Fruit fly (Drosophila melanogaster): ENCODE data around the gene CG32982.

CG32982 gene

dm6 chr2L:9206401-9206800, 80.9 kb downstream of the CG32982 start (continued):
- TF ChIP-seq CG17802 (tag; optimal IDR thresholded peaks at IDR 0.05) (no peak), Ets97D (GFP tag; optimal IDR thresholded peaks at IDR 0.05) (no peak), Scr (GFP tag; IDR thresholded peaks at IDR 0.05; ENCODE audit: partially characterized antibody) (no peak), CG4360 (GFP tag; IDR thresholded peaks at IDR 0.05) (no peak), CG13123 (GFP tag; optimal IDR thresholded peaks at IDR 0.05) (no peak), CG7987 (GFP tag; optimal IDR thresholded peaks at IDR 0.05) (no peak), Poxn (GFP tag; IDR thresholded peaks at IDR 0.05) (no peak), sob (GFP tag; IDR thresholded peaks at IDR 0.05) (no peak), ato (GFP tag; IDR thresholded peaks at IDR 0.05; ENCODE audit: partially characterized antibody) (no peak), onecut (GFP tag; IDR thresholded peaks at IDR 0.05) (no peak), Fer1 (GFP tag; optimal IDR thresholded peaks at IDR 0.05) (no peak), Oli (tag; optimal IDR thresholded peaks at IDR 0.05) (peak; percentile 54), mirr (GFP tag; optimal IDR thresholded peaks at IDR 0.05) (no peak), CG8359 (GFP tag; optimal IDR thresholded peaks at IDR 0.05; ENCODE audit: borderline replicate concordance) (no peak), Mad (GFP tag; optimal IDR thresholded peaks at IDR 0.05) (no peak), CG17186 (GFP tag; optimal IDR thresholded peaks at IDR 0.05) (no peak), psq (GFP tag; optimal IDR thresholded peaks at IDR 0.05) (no peak), Sry-β (GFP tag; optimal IDR thresholded peaks at IDR 0.05) (no peak), BEAF-32 (GFP tag; optimal IDR thresholded peaks at IDR 0.05) (no peak), Gug (GFP tag; IDR thresholded peaks at IDR 0.05) (no peak), Eip74EF (GFP tag; optimal IDR thresholded peaks at IDR 0.05) (peak in 1 of 2 experiments; percentile 32), rib (GFP tag; IDR thresholded peaks at IDR 0.05) (no peak), Myb (GFP tag; optimal IDR thresholded peaks at IDR 0.05) (no peak), CG1602 (GFP tag; optimal IDR thresholded peaks at IDR 0.05) (no peak), CG7372 (GFP tag; IDR thresholded peaks at IDR 0.05) (no peak), sc (optimal IDR thresholded peaks at IDR 0.05) (no peak), sc (GFP tag; optimal IDR thresholded peaks at IDR 0.05) (peak; percentile 18), CG7928 (GFP tag; optimal IDR thresholded peaks at IDR 0.05) (no peak), CTCF (GFP tag; optimal IDR thresholded peaks at IDR 0.05) (no peak), CG12659 (GFP tag; optimal IDR thresholded peaks at IDR 0.05) (peak; percentile 18), Antp (GFP tag; optimal IDR thresholded peaks at IDR 0.05) (no peak), zf30C (GFP tag; optimal IDR thresholded peaks at IDR 0.05) (no peak), amos (GFP tag; IDR thresholded peaks at IDR 0.05; ENCODE audit: partially characterized antibody) (no peak), CG18764 (GFP tag; optimal IDR thresholded peaks at IDR 0.05) (no peak), CG11723 (GFP tag; optimal IDR thresholded peaks at IDR 0.05) (no peak), CG18476 (GFP tag; optimal IDR thresholded peaks at IDR 0.05) (no peak), nmo (GFP tag; optimal IDR thresholded peaks at IDR 0.05) (peak; percentile 77), da (GFP tag; optimal IDR thresholded peaks at IDR 0.05) (no peak), grn (GFP tag; optimal IDR thresholded peaks at IDR 0.05) (no peak), CG13296 (GFP tag; optimal IDR thresholded peaks at IDR 0.05) (no peak), CG31388 (GFP tag; optimal IDR thresholded peaks at IDR 0.05) (no peak), fd64A (GFP tag; optimal IDR thresholded peaks at IDR 0.05) (no peak), gce (GFP tag; IDR thresholded peaks at IDR 0.05) (no peak), dmrt99B (tag; optimal IDR thresholded peaks at IDR 0.05) (peak; percentile 77), crc (GFP tag; optimal IDR thresholded peaks at IDR 0.05) (no peak), hbn (GFP tag; IDR thresholded peaks at IDR 0.05; ENCODE audit: partially characterized antibody) (no peak), Deaf1 (tag; optimal IDR thresholded peaks at IDR 0.05) (peak; percentile 12), dm (GFP tag; optimal IDR thresholded peaks at IDR 0.05) (no peak), CG8944 (GFP tag; optimal IDR thresholded peaks at IDR 0.05) (no peak), slp2 (GFP tag; optimal IDR thresholded peaks at IDR 0.05) (no peak), CG18599 (GFP tag; optimal IDR thresholded peaks at IDR 0.05) (no peak), Blimp-1 (GFP tag; optimal IDR thresholded peaks at IDR 0.05) (peak; percentile 70)

All from whole organism, embryonic.